Fruit fly (Drosophila melanogaster) Kc167 (cell line): ENCODE measurements around the gene Cp15.

ENCODE experiments used
- Myc ChIP-seq: fragments of >200 bp; optimal IDR thresholded peaks from 2 replicates; lab custom pipeline; 2017; ENCODE audit warnings: missing external identifiers
- Sin3A ChIP-seq: fragments of >200 bp; optimal IDR thresholded peaks from 2 replicates; lab custom pipeline; 2018; ENCODE audit warnings: missing external identifiers
- h ChIP-seq: fragments of >200 bp; optimal IDR thresholded peaks from 3 replicates; lab custom pipeline; 2018; ENCODE audit warnings: missing external identifiers
- insv ChIP-seq: fragments of >200 bp; optimal IDR thresholded peaks from 3 replicates; lab custom pipeline; 2018; ENCODE audit warnings: missing external identifiers
- psq ChIP-seq: fragments of >200 bp; optimal IDR thresholded peaks from 2 replicates; lab custom pipeline; 2017; ENCODE audit warnings: missing external identifiers
- ttk ChIP-seq: sonication (Bioruptor generic); optimal IDR thresholded peaks from 2 replicates; lab custom pipeline; 2017; ENCODE audit warnings: missing external identifiers

DNA sequence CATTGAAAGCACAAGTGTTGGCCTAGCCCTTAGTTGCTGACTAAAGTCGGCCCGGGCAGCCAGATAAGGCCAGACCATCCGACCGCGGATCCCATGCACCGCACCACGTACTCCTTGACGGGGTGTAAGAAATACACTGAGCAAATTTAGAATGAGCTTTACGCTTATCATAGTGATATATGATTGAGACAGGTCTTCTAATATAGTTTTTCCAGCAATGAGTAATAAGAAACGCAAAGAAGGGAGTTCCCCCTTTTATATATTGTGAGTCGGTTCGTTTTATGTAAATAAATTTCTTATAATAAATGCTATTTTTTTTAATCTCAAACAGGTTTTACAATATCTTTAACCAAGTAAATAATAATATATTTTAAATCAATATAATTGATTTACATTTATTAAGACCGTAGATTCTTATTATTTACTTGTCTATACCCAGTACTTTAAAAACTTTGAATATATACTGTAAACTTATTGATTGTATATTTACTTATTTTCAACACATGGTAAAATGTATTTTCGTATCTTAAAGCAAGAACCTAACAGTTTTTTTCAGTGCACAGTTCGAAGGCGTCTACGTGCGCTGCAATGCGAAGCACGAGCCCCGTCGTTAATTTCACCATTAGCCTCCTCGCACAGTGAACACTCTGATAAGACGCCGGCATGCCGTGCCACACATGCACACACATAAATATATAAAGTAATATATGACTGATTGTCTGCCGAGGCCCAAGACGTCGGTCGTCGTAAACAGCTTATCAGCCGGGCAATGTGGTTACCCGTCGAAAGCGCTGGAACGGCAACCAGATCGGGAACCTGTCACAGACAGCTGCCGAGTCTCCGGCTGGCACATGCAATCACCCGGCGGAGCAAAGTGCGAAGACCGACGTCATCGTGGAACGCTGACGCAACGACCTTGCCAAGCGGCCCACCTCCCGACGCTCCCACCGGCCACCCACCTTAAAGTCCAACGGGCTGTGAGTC, 36.1 kb upstream of the Cp15 start:
- TF ChIP-seq Myc (lab: Kevin White, UChicago), result no peak
- no peak for TF ChIP-seq h (lab: Kevin White, UChicago)
- TF ChIP-seq psq (lab: Kevin White, UChicago), result no peak
- no peak for TF ChIP-seq insv (lab: Kevin White, UChicago)
- no peak for TF ChIP-seq Sin3A
- no peak for TF ChIP-seq ttk (lab: Kevin White, UChicago)
